Worm (Caenorhabditis elegans): ENCODE results near the gene C09G9.8.
A peak's percentile ranks its signal among the peaks of the same experiment; 100 is the strongest.

- TF ChIP-seq ama-1 (optimal IDR thresholded peaks at IDR 0.05) = no peak
- TF ChIP-seq lsy-2 (tag; optimal IDR thresholded peaks at IDR 0.05) = peak; percentile 84 to 87
- TF ChIP-seq unc-86 (tag; optimal IDR thresholded peaks at IDR 0.05) = peak; percentile 59
- TF ChIP-seq fos-1 (tag; optimal IDR thresholded peaks at IDR 0.05) = peak; percentile 55
- TF ChIP-seq tbx-2 (tag; optimal IDR thresholded peaks at IDR 0.05) = peak; percentile 78
- TF ChIP-seq mep-1 (tag; optimal IDR thresholded peaks at IDR 0.05) = peak; percentile 92
- peak; percentile 42 for TF ChIP-seq lin-13 (GFP tag; optimal IDR thresholded peaks at IDR 0.05)
Measured at ce11 chrIV:8891131-8891530, 9.8 kb downstream of the C09G9.8 start, which contains the start of gene spr-2.

Data from whole organism, L1 larva.